Fruit fly (Drosophila melanogaster) whole organism, prepupa: ENCODE results near the gene CG17249.

Experiments used
- Blimp-1 ChIP-seq: fragments of 200-800 bp; sonication (Bioruptor generic); optimal IDR thresholded peaks from 3 replicates; lab custom pipeline; 2017; ENCODE audit warnings: missing biosample characterization, missing genetic modification characterization, mild to moderate bottlenecking, moderate library complexity, missing genetic modification reagents
- CG10631 ChIP-seq: fragments of 200-800 bp; sonication (Bioruptor generic); optimal IDR thresholded peaks from 2 replicates; lab custom pipeline; 2016; ENCODE audit warnings: missing biosample characterization, missing genetic modification characterization
- CG10669 ChIP-seq: fragments of 200-800 bp; sonication (Bioruptor generic); optimal IDR thresholded peaks from 3 replicates; lab custom pipeline; 2018; ENCODE audit warnings: missing biosample characterization, mild to moderate bottlenecking, missing genetic modification characterization, moderate library complexity
- CG11762 ChIP-seq: fragments of 200-800 bp; sonication (Bioruptor generic); optimal IDR thresholded peaks from 3 replicates; lab custom pipeline; 2016; ENCODE audit warnings: missing biosample characterization, missing genetic modification characterization; ENCODE audit not compliant: insufficient read depth
- CG11902 ChIP-seq: fragments of 200-800 bp; sonication (Bioruptor generic); optimal IDR thresholded peaks from 3 replicates; lab custom pipeline; 2016; ENCODE audit warnings: missing biosample characterization, missing genetic modification characterization
- CG15336 ChIP-seq: fragments of 200-800 bp; sonication (Bioruptor generic); IDR thresholded peaks from 2 replicates; pipeline ENCODE4 v1.3.6; 2022; ENCODE audit warnings: missing biosample characterization, missing genetic modification characterization
- CG16779 ChIP-seq: fragments of 200-800 bp; sonication (Bioruptor generic); optimal IDR thresholded peaks from 3 replicates; lab custom pipeline; 2017; ENCODE audit warnings: missing biosample characterization, mild to moderate bottlenecking, missing genetic modification characterization
- CG3032 ChIP-seq: fragments of 200-800 bp; optimal IDR thresholded peaks from 2 replicates; lab custom pipeline; 2019; ENCODE audit warnings: missing biosample characterization, mild to moderate bottlenecking, missing genetic modification characterization, moderate library complexity
- CG31627 ChIP-seq: fragments of 200-800 bp; sonication (Bioruptor generic); optimal IDR thresholded peaks from 3 replicates; lab custom pipeline; 2016; ENCODE audit warnings: missing biosample characterization, missing genetic modification characterization
- CG32006 ChIP-seq: fragments of 200-800 bp; sonication (Bioruptor generic); optimal IDR thresholded peaks from 3 replicates; lab custom pipeline; 2017; ENCODE audit warnings: missing biosample characterization, mild to moderate bottlenecking, missing genetic modification characterization
- CG34406 ChIP-seq: fragments of 200-800 bp; sonication (Bioruptor generic); optimal IDR thresholded peaks from 3 replicates; lab custom pipeline; 2016; ENCODE audit warnings: missing biosample characterization, missing genetic modification characterization
- CG4318 ChIP-seq: fragments of 200-800 bp; sonication (Bioruptor generic); optimal IDR thresholded peaks from 3 replicates; lab custom pipeline; 2017; ENCODE audit warnings: missing biosample characterization, mild to moderate bottlenecking, missing genetic modification characterization
- CG6163 ChIP-seq: fragments of 200-800 bp; sonication (Bioruptor generic); IDR thresholded peaks from 3 replicates; pipeline ENCODE4 v1.3.6; 2022; ENCODE audit warnings: missing biosample characterization, missing genetic modification characterization
- CG6276 ChIP-seq: fragments of 200-800 bp; sonication (Bioruptor generic); optimal IDR thresholded peaks from 2 replicates; lab custom pipeline; 2017; ENCODE audit warnings: missing biosample characterization, mild to moderate bottlenecking, missing genetic modification characterization
- CG6808 ChIP-seq: fragments of 200-800 bp; sonication (Bioruptor generic); optimal IDR thresholded peaks from 3 replicates; lab custom pipeline; 2017; ENCODE audit warnings: missing biosample characterization, missing genetic modification characterization, mild to moderate bottlenecking, moderate library complexity, missing genetic modification reagents
- CG6854 ChIP-seq: fragments of 200-800 bp; sonication (Bioruptor generic); optimal IDR thresholded peaks from 2 replicates; lab custom pipeline; 2017; ENCODE audit warnings: missing biosample characterization, mild to moderate bottlenecking, missing genetic modification characterization
- CG8119 ChIP-seq: fragments of 200-800 bp; sonication (Bioruptor generic); IDR thresholded peaks from 3 replicates; pipeline ENCODE4 v1.3.6; 2022; ENCODE audit warnings: missing biosample characterization, missing genetic modification characterization
- CG8632 ChIP-seq: fragments of 200-800 bp; sonication (Bioruptor generic); optimal IDR thresholded peaks from 3 replicates; lab custom pipeline; 2016; ENCODE audit warnings: missing biosample characterization, missing genetic modification characterization
- CG9139 ChIP-seq: fragments of 200-800 bp; sonication (Bioruptor generic); optimal IDR thresholded peaks from 3 replicates; lab custom pipeline; 2017; ENCODE audit warnings: missing biosample characterization, mild to moderate bottlenecking, missing genetic modification characterization
- Eip78C ChIP-seq: fragments of 200-800 bp; sonication (Bioruptor generic); peaks from one replicate; lab custom pipeline; 2016; ENCODE audit warnings: missing biosample characterization, missing genetic modification characterization
- Ets21C ChIP-seq: fragments of 200-800 bp; sonication (Bioruptor generic); optimal IDR thresholded peaks from 3 replicates; lab custom pipeline; 2016; ENCODE audit warnings: missing biosample characterization, missing genetic modification characterization
- Ets96B ChIP-seq: fragments of 200-800 bp; optimal IDR thresholded peaks from 2 replicates; lab custom pipeline; 2019; ENCODE audit warnings: missing biosample characterization, mild to moderate bottlenecking, missing genetic modification characterization, moderate library complexity
- Gug ChIP-seq: fragments of 200-800 bp; sonication (Bioruptor generic); IDR thresholded peaks from 2 replicates; pipeline ENCODE4 v1.3.6; 2022; ENCODE audit warnings: missing biosample characterization, missing genetic modification characterization
- Hr39 ChIP-seq: fragments of 200-800 bp; sonication (Bioruptor generic); optimal IDR thresholded peaks from 2 replicates; lab custom pipeline; 2016; ENCODE audit warnings: missing biosample characterization, missing genetic modification characterization
- Hr4 ChIP-seq: fragments of 200-800 bp; sonication (Bioruptor generic); optimal IDR thresholded peaks from 3 replicates; lab custom pipeline; 2016; ENCODE audit warnings: missing biosample characterization, missing genetic modification characterization
- Lpt ChIP-seq: fragments of 200-800 bp; sonication (Bioruptor generic); optimal IDR thresholded peaks from 3 replicates; lab custom pipeline; 2016; ENCODE audit warnings: missing biosample characterization, missing genetic modification characterization
- Met ChIP-seq: fragments of 200-800 bp; sonication (Bioruptor generic); optimal IDR thresholded peaks from 3 replicates; lab custom pipeline; 2016; ENCODE audit warnings: missing biosample characterization, missing genetic modification characterization
- OdsH ChIP-seq: fragments of 200-800 bp; sonication (Bioruptor generic); optimal IDR thresholded peaks from 3 replicates; lab custom pipeline; 2016; ENCODE audit warnings: missing biosample characterization, missing genetic modification characterization
- Sox102F ChIP-seq: fragments of 200-800 bp; sonication (Bioruptor generic); optimal IDR thresholded peaks from 2 replicates; lab custom pipeline; 2016; ENCODE audit warnings: missing biosample characterization, mild to moderate bottlenecking, missing genetic modification characterization
- Sox14 ChIP-seq: fragments of 200-800 bp; sonication (Bioruptor generic); optimal IDR thresholded peaks from 3 replicates; lab custom pipeline; 2016; ENCODE audit warnings: missing biosample characterization, missing genetic modification characterization
- Sox15 ChIP-seq: fragments of 200-800 bp; sonication (Bioruptor generic); optimal IDR thresholded peaks from 3 replicates; lab custom pipeline; 2016; ENCODE audit warnings: missing biosample characterization, missing genetic modification characterization
- achi ChIP-seq: fragments of 200-800 bp; sonication (Bioruptor generic); optimal IDR thresholded peaks from 3 replicates; lab custom pipeline; 2016; ENCODE audit warnings: missing biosample characterization, missing genetic modification characterization
- acj6 ChIP-seq: fragments of 200-800 bp; sonication (Bioruptor generic); optimal IDR thresholded peaks from 3 replicates; lab custom pipeline; 2016; ENCODE audit warnings: missing biosample characterization, missing genetic modification characterization
- cyc ChIP-seq: fragments of 200-800 bp; sonication (Bioruptor generic); optimal IDR thresholded peaks from 3 replicates; lab custom pipeline; 2016; ENCODE audit warnings: missing biosample characterization, missing genetic modification characterization
- dac ChIP-seq: fragments of 200-800 bp; sonication (Bioruptor generic); optimal IDR thresholded peaks from 2 replicates; lab custom pipeline; 2017; ENCODE audit warnings: missing biosample characterization, mild to moderate bottlenecking, missing genetic modification characterization
- dsx ChIP-seq: fragments of 200-800 bp; optimal IDR thresholded peaks from 3 replicates; lab custom pipeline; 2019; ENCODE audit warnings: missing biosample characterization, mild to moderate bottlenecking, missing genetic modification characterization, moderate library complexity; ENCODE audit not compliant: poor library complexity, severe bottlenecking
- esn ChIP-seq: fragments of 200-800 bp; sonication (Bioruptor generic); optimal IDR thresholded peaks from 2 replicates; lab custom pipeline; 2016; ENCODE audit warnings: missing biosample characterization, mild to moderate bottlenecking, missing genetic modification characterization, moderate library complexity
- fd59A ChIP-seq: fragments of 200-800 bp; sonication (Bioruptor generic); optimal IDR thresholded peaks from 2 replicates; lab custom pipeline; 2017; ENCODE audit warnings: missing biosample characterization, mild to moderate bottlenecking, missing genetic modification characterization, missing genetic modification reagents
- fd85E ChIP-seq: fragments of 200-800 bp; sonication (Bioruptor generic); optimal IDR thresholded peaks from 3 replicates; lab custom pipeline; 2016; ENCODE audit warnings: missing biosample characterization, missing genetic modification characterization
- lz ChIP-seq: fragments of 200-800 bp; sonication (Bioruptor generic); optimal IDR thresholded peaks from 3 replicates; lab custom pipeline; 2016; ENCODE audit warnings: missing biosample characterization, missing genetic modification characterization
- net ChIP-seq: fragments of 200-800 bp; sonication (Bioruptor generic); optimal IDR thresholded peaks from 3 replicates; lab custom pipeline; 2016; ENCODE audit warnings: missing biosample characterization, missing genetic modification characterization
- pdm3 ChIP-seq: fragments of 200-800 bp; sonication (Bioruptor generic); optimal IDR thresholded peaks from 3 replicates; lab custom pipeline; 2016; ENCODE audit warnings: missing biosample characterization, missing genetic modification characterization
- svp ChIP-seq: fragments of 200-800 bp; sonication (Bioruptor generic); peaks from one replicate; lab custom pipeline; 2016; ENCODE audit warnings: missing biosample characterization, missing genetic modification characterization
- topi ChIP-seq: fragments of 200-800 bp; sonication (Bioruptor generic); optimal IDR thresholded peaks from 3 replicates; lab custom pipeline; 2016; ENCODE audit warnings: missing biosample characterization, missing genetic modification characterization

CG17249 gene

DNA sequence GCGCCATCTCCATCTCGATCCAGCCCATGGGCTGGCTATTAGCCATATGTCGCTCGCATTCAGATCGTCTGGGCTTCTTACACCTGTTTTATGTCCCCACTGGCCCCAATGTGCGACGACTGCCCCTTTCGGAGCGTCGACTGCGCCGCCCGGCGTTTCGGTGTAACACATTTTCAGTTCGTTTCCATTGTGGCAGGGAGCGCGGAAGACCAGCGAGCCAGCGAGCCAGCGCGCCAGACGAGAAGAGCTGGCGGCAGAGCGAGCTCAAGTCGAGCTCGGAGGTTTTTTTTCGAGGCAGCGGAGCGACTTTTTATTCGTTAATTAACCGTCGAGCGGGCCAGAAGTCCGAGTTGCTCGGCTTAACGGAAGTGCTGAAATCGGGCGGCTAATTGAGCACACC lies 27.1 kb upstream of the CG17249 start, which contains the start of gene CG7991:
TSS of gene CG7991 (plus strand) at position 329 of the 400 bp plus-strand sequence.
- no peak for TF ChIP-seq Ets96B (tag; lab: Kevin White, UChicago)
- TF ChIP-seq Eip78C (GFP tag; lab: Kevin White, UChicago), result peak; percentile 14
- TF ChIP-seq CG6163, result peak; percentile 38; the same call in 1 of the 3 replicates
- TF ChIP-seq CG4318 (GFP tag; lab: Kevin White, UChicago), result no peak
- no peak for TF ChIP-seq Hr4 (GFP tag; lab: Kevin White, UChicago)

DNA sequence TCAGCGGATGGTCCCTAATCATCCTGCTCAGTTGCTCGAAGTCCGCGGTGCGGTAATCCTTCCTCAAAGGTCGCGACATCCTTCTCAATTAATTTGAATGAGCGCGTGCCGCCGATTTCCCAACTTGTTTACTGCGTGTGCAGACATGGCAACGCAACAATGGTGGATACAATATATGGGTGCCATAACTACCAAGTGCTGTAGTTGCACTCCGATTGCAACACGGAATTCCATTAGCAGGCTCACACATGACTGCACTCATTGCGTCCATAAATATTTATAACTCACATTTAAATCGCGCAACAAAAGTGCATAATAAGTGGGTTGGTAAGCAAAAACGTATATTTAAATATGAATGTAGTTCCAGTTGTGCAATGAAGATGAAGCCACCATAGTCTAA lies 25.4 kb upstream of the CG17249 start, which contains the start of gene CG13930:
TSS of gene CG13930 (minus strand) at position 101 of the 400 bp plus-strand sequence.
- TF ChIP-seq acj6 (GFP tag; lab: Kevin White, UChicago) (no peak), Sox15 (no peak), CG9139 (GFP tag; lab: Kevin White, UChicago) (no peak), Hr39 (GFP tag; lab: Kevin White, UChicago) (no peak), CG11902 (GFP tag; lab: Kevin White, UChicago) (no peak), fd85E (GFP tag; lab: Kevin White, UChicago) (no peak), Sox14 (GFP tag; lab: Kevin White, UChicago) (no peak), OdsH (no peak), svp (GFP tag; lab: Kevin White, UChicago) (no peak), CG6854 (GFP tag; lab: Kevin White, UChicago) (no peak), lz (no peak), Lpt (no peak), CG31627 (GFP tag; lab: Kevin White, UChicago) (no peak), Eip78C (GFP tag; lab: Kevin White, UChicago) (no peak), Blimp-1 (GFP tag; lab: Kevin White, UChicago) (no peak)

DNA sequence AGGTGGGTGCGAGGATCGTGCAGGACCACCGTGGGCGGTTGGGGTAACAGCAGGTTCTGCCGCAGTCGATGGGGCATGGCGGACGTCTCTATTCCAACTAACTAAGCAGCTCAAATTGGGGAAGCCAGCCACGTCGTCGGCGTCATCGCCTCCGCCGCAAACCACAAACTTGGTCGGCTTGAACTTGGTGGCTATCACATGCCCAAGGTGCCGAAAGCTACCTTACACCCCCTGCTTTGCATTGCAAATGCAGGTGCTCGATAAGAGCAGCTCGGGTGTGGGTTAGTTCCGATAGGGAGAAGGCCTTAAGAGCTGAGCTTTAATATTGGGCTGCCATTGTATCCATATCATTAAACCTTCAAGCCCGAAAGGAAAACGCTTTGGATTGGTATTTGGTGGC lies 22.7 kb upstream of the CG17249 start, which contains the start of gene RabX5:
TSS of gene RabX5 (minus strand) at position 101 of the 400 bp plus-strand sequence.
- TF ChIP-seq pdm3 (GFP tag; lab: Kevin White, UChicago) (no peak), OdsH (no peak), dsx (GFP tag; lab: Kevin White, UChicago) (no peak), cyc (GFP tag; lab: Kevin White, UChicago) (no peak), Ets21C (no peak), CG10631 (GFP tag; lab: Kevin White, UChicago) (no peak)

DNA sequence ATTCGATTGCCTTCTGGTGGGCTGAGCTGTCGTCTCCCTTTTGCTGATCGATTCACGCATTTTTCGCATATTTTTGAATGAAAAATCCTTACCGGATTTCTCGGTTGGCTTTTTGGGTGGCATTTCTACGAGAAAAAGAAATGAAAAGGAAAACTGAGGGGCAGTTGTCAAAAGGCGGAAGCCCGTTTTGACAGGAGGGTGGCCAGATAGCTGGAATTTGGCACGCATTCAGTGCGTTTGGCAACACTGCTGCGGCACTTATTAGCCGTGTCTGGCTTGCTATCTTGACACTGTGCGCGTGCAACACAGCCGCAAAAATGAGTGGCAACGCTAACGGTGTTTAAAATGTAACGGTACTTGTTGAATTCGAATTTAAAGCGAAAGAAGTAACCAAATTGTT lies 21.2 kb upstream of the CG17249 start, which contains the start of gene RpL23A:
TSS of gene RpL23A (minus strand) at position 151 of the 400 bp plus-strand sequence.
- TF ChIP-seq dsx (GFP tag; lab: Kevin White, UChicago) (no peak), dac (GFP tag; lab: Kevin White, UChicago) (peak; percentile 62), CG4318 (GFP tag; lab: Kevin White, UChicago) (no peak), CG11902 (GFP tag; lab: Kevin White, UChicago) (peak; percentile 81), Met (peak; percentile 85), Ets21C (peak; percentile 74), CG34406 (GFP tag; lab: Kevin White, UChicago) (peak; percentile 58), achi (peak; percentile 100), Lpt (no peak), CG6808 (GFP tag; lab: Kevin White, UChicago) (no peak), CG6163 (peak; percentile 93), CG8632 (GFP tag; lab: Kevin White, UChicago) (no peak), CG3032 (tag; lab: Kevin White, UChicago) (peak; percentile 76), CG32006 (GFP tag; lab: Kevin White, UChicago) (no peak), esn (GFP tag; lab: Kevin White, UChicago) (peak; percentile 91), CG10669 (no peak), CG9139 (GFP tag; lab: Kevin White, UChicago) (peak; percentile 77), CG6276 (GFP tag; lab: Kevin White, UChicago) (no peak), CG6854 (GFP tag; lab: Kevin White, UChicago) (peak; percentile 89), Sox14 (GFP tag; lab: Kevin White, UChicago) (peak; percentile 68), net (GFP tag; lab: Kevin White, UChicago) (peak; percentile 74), topi (GFP tag; lab: Kevin White, UChicago) (peak; percentile 87), Sox102F (GFP tag; lab: Kevin White, UChicago) (peak; percentile 70), fd59A (peak; percentile 51), Gug (peak; percentile 46; the same call in 1 of the 2 replicates), CG16779 (peak; percentile 74), CG15336 (GFP tag; lab: Robert Waterston, UW) (no peak), CG11762 (peak; percentile 57), CG8119 (GFP tag; lab: Robert Waterston, UW) (no peak), CG10631 (GFP tag; lab: Kevin White, UChicago) (no peak), svp (GFP tag; lab: Kevin White, UChicago) (no peak), acj6 (GFP tag; lab: Kevin White, UChicago) (no peak)
